Fruit fly (Drosophila melanogaster): ENCODE results near the gene APC7.

The APC7 gene

DNA sequence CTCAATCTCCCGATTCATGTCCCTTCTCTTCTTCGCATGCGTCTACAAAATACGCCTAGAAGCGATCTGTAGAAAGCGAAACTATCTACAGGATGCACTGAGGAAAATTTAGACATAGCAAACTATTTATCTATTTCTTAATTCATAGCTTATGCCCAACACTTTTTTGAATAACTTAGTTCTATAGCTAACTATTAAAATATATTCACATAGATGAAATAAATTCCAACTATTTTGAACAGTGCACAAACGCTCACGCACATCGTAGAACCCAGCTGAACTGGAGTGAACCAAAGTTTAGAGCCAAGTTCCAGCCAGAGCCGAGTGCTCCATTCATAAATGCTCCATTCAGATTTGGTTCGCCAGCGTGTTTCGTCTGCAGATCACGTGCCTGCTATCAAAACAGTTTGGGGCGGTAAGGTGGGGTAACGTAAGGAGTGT, 24.7 kb downstream of the APC7 start (continued):
- TF ChIP-seq CG9876 (GFP tag; optimal IDR thresholded peaks at IDR 0.05), result no peak
- no peak for TF ChIP-seq CG18011 (GFP tag; optimal IDR thresholded peaks at IDR 0.05)
- TF ChIP-seq CkIIα-i1 (GFP tag; IDR thresholded peaks at IDR 0.05), result no peak
- TF ChIP-seq NFAT (GFP tag; IDR thresholded peaks at IDR 0.05), result peak; percentile 47
- peak; percentile 20 for TF ChIP-seq Deaf1 (tag; optimal IDR thresholded peaks at IDR 0.05)
- no peak for TF ChIP-seq crc (GFP tag; optimal IDR thresholded peaks at IDR 0.05)
- no peak for TF ChIP-seq CG12236 (GFP tag; optimal IDR thresholded peaks at IDR 0.05)
- TF ChIP-seq salm (tag; optimal IDR thresholded peaks at IDR 0.05), result no peak
- no peak for TF ChIP-seq MESR4 (GFP tag; optimal IDR thresholded peaks at IDR 0.05)
- peak; percentile 49; the same call in 1 of the 3 replicates for TF ChIP-seq CG7357 (GFP tag; IDR thresholded peaks at IDR 0.05)
- no peak for TF ChIP-seq exex (tag; optimal IDR thresholded peaks at IDR 0.05)
- TF ChIP-seq dati (GFP tag; IDR thresholded peaks at IDR 0.05), result 0 out of 2 replicates have a peak, but pooled peaks have one; percentile 2
- no peak for TF ChIP-seq chinmo (GFP tag; IDR thresholded peaks at IDR 0.05; ENCODE audit: partially characterized antibody)
- no peak for TF ChIP-seq ab (GFP tag; optimal IDR thresholded peaks at IDR 0.05)
- 0 out of 2 replicates have a peak, but pooled peaks have one; percentile 34 for TF ChIP-seq dimm (GFP tag; IDR thresholded peaks at IDR 0.05)
- TF ChIP-seq CG4404 (GFP tag; IDR thresholded peaks at IDR 0.05), result peak; percentile 41; the same call in 1 of the 2 replicates
- no peak for TF ChIP-seq ro (GFP tag; IDR thresholded peaks at IDR 0.05)
- TF ChIP-seq caup (GFP tag; optimal IDR thresholded peaks at IDR 0.05; ENCODE audit: severe bottlenecking), result peak; percentile 31
- TF ChIP-seq CoRest (tag; optimal IDR thresholded peaks at IDR 0.05), result peak; percentile 31
- TF ChIP-seq dm (GFP tag; optimal IDR thresholded peaks at IDR 0.05), result no peak
- peak; percentile 23 for TF ChIP-seq Max (GFP tag; optimal IDR thresholded peaks at IDR 0.05)
- TF ChIP-seq Ravus (GFP tag; IDR thresholded peaks at IDR 0.05), result no peak; the same call in 1 of the 2 replicates
- no peak for TF ChIP-seq CG10462 (GFP tag; optimal IDR thresholded peaks at IDR 0.05)
- peak; percentile 30; the same call in 1 of the 2 replicates for TF ChIP-seq CG4730 (GFP tag; IDR thresholded peaks at IDR 0.05)
- peak; percentile 59 for TF ChIP-seq grau (tag; optimal IDR thresholded peaks at IDR 0.05)
- no peak for TF ChIP-seq ssp (GFP tag; IDR thresholded peaks at IDR 0.05)
- TF ChIP-seq B-H2 (GFP tag; optimal IDR thresholded peaks at IDR 0.05), result no peak
- peak; percentile 40; the same call in 1 of the 3 replicates for TF ChIP-seq CG17361 (GFP tag; IDR thresholded peaks at IDR 0.05)
- TF ChIP-seq ci (GFP tag; IDR thresholded peaks at IDR 0.05), result peak; percentile 53; the same call in 1 of the 3 replicates
- TF ChIP-seq pzg (GFP tag; optimal IDR thresholded peaks at IDR 0.05), result no peak
- TF ChIP-seq Bgb (GFP tag; IDR thresholded peaks at IDR 0.05; ENCODE audit: partially characterized antibody), result no peak
- TF ChIP-seq croc (GFP tag; conservative IDR thresholded peaks at IDR 0.05), result peak; percentile 48; the same call in 2 of the 3 replicates
- no peak for TF ChIP-seq HLH4C (GFP tag; IDR thresholded peaks at IDR 0.05; ENCODE audit: partially characterized antibody)
- peak; percentile 68 for TF ChIP-seq CG9727 (GFP tag; optimal IDR thresholded peaks at IDR 0.05)
- TF ChIP-seq lmd (GFP tag; IDR thresholded peaks at IDR 0.05), result peak; percentile 51
- peak; percentile 25 for TF ChIP-seq CG16863 (GFP tag; optimal IDR thresholded peaks at IDR 0.05)
- no peak; the same call in 1 of the 2 replicates for TF ChIP-seq Adf1 (GFP tag; IDR thresholded peaks at IDR 0.05)
- 0 out of 2 replicates have a peak, but pooled peaks have one; percentile 30 for TF ChIP-seq CG17612 (GFP tag; IDR thresholded peaks at IDR 0.05)
- peak; percentile 44 for TF ChIP-seq CG6254 (GFP tag; optimal IDR thresholded peaks at IDR 0.05)
- TF ChIP-seq Drgx (GFP tag; IDR thresholded peaks at IDR 0.05), result peak; percentile 78
- TF ChIP-seq eyg (GFP tag; optimal IDR thresholded peaks at IDR 0.05), result no peak
- TF ChIP-seq CG12942 (GFP tag; optimal IDR thresholded peaks at IDR 0.05), result no peak
- peak; percentile 8 for TF ChIP-seq CG17802 (tag; optimal IDR thresholded peaks at IDR 0.05)
- peak; percentile 10 for TF ChIP-seq gsb-n (tag; optimal IDR thresholded peaks at IDR 0.05)
- TF ChIP-seq Hmr (GFP tag; optimal IDR thresholded peaks at IDR 0.05), result peak; percentile 45
- TF ChIP-seq tgo (GFP tag; IDR thresholded peaks at IDR 0.05), result peak; percentile 44; the same call in 2 of the 3 replicates
- TF ChIP-seq CG31441 (GFP tag; IDR thresholded peaks at IDR 0.05), result peak; percentile 46
- peak; percentile 46 for TF ChIP-seq trem (tag; optimal IDR thresholded peaks at IDR 0.05)
- no peak for TF ChIP-seq en (GFP tag; optimal IDR thresholded peaks at IDR 0.05)
- peak; percentile 58 for TF ChIP-seq CG3847 (GFP tag; IDR thresholded peaks at IDR 0.05)
- TF ChIP-seq CG18262 (tag; optimal IDR thresholded peaks at IDR 0.05), result peak; percentile 65

Measured in whole organism, embryonic.